Worm (Caenorhabditis elegans): ENCODE data around the gene sri-78.

DNA sequence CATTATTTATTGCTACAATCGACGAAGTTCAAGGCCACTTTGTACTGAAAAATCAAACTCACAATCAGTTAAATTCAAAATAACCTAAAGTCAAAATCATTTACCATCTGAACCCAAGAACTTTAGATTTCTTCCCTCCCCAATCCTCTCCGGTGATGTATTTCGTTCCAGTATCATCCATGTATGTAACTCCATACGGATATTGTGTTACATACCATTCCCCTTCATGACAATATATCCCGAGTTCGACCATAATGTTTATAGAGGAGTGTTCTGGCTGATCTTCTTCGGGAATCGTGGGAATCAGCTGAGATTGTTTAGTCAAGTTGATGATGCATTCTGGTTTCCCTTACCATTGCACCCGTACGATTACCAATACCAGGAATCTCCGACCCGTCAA lies 36.6 kb upstream of the sri-78 start:
- TF ChIP-seq tab-1 (GFP tag; IDR thresholded peaks at IDR 0.05) (no peak), ref-1 (GFP tag; conservative IDR thresholded peaks at IDR 0.05) (no peak), ztf-23 (GFP tag; IDR thresholded peaks at IDR 0.05) (no peak), flt-1 (GFP tag; IDR thresholded peaks at IDR 0.05) (no peak), med-1 (GFP tag; optimal IDR thresholded peaks at IDR 0.05; ENCODE audit: insufficient read depth) (no peak), klf-2 (GFP tag; conservative IDR thresholded peaks at IDR 0.05) (no peak), T22C8.4 (GFP tag; IDR thresholded peaks at IDR 0.05) (no peak), cog-1 (tag; optimal IDR thresholded peaks at IDR 0.05) (no peak)
